Fruit fly (Drosophila melanogaster): Measurements from ENCODE around the gene CG42514.

Gene CG42514

DNA sequence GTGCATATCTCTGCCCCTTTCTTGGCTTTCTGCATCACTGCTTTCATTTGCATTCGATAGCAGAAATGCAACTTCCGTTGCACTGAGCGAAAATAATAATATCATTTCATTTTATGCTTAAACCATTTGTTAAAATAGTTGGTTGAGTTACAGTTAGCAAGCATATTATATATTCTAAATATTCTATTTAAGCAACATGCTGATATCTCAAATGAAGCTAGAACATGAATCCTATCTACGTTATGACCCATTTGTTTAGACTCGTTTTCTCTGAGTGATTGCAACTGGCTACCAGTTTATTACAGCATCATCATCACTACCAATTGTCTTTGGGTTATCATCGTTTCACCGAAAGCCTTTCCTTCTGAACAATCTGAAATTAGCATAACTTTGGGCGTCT is 53.4 kb downstream of the CG42514 start:
- no peak for TF ChIP-seq noc (tag; optimal IDR thresholded peaks at IDR 0.05)
